Fruit fly (Drosophila melanogaster) whole organism, embryonic: ENCODE data around the gene hng2.

Experiments
- Atf3 ChIP-seq: fragments of 200-800 bp; sonication (Bioruptor generic); optimal IDR thresholded peaks from 3 replicates; lab custom pipeline; 2016; ENCODE audit warnings: missing biosample characterization, missing genetic modification characterization
- CG10147 ChIP-seq: fragments of 200-800 bp; sonication (Bioruptor generic); optimal IDR thresholded peaks from 2 replicates; lab custom pipeline; 2019; ENCODE audit warnings: missing biosample characterization, mild to moderate bottlenecking, missing genetic modification characterization, moderate library complexity
- CG10209 ChIP-seq: fragments of 200-800 bp; sonication (Bioruptor generic); optimal IDR thresholded peaks from 3 replicates; lab custom pipeline; 2017; ENCODE audit warnings: missing biosample characterization, mild to moderate bottlenecking, missing genetic modification characterization, missing genetic modification reagents
- CG10565 ChIP-seq: fragments of 200-800 bp; sonication (Bioruptor generic); optimal IDR thresholded peaks from 3 replicates; lab custom pipeline; 2016; ENCODE audit warnings: missing biosample characterization, mild to moderate bottlenecking, missing genetic modification characterization
- CG10979 ChIP-seq: fragments of 200-800 bp; sonication (Bioruptor generic); optimal IDR thresholded peaks from 2 replicates; lab custom pipeline; 2018; ENCODE audit warnings: missing biosample characterization, mild to moderate bottlenecking, missing genetic modification characterization, moderate library complexity
- CG11085 ChIP-seq: fragments of 200-800 bp; sonication (Bioruptor generic); IDR thresholded peaks from 2 replicates; pipeline ENCODE4 v1.3.6; 2022; ENCODE audit warnings: missing biosample characterization, missing genetic modification characterization
- CG11093 ChIP-seq: fragments of 200-800 bp; sonication (Bioruptor generic); IDR thresholded peaks from 3 replicates; pipeline ENCODE4 v1.3.6; 2022; ENCODE audit warnings: missing biosample characterization, missing genetic modification characterization
- CG12942 ChIP-seq: fragments of 200-800 bp; sonication (Bioruptor generic); optimal IDR thresholded peaks from 3 replicates; lab custom pipeline; 2016; ENCODE audit warnings: missing biosample characterization, missing genetic modification characterization
- CG13296 ChIP-seq: fragments of 200-800 bp; sonication (Bioruptor generic); optimal IDR thresholded peaks from 3 replicates; lab custom pipeline; 2018; ENCODE audit warnings: missing biosample characterization, mild to moderate bottlenecking, missing genetic modification characterization
- CG15514 ChIP-seq: fragments of 200-800 bp; sonication (Bioruptor generic); optimal IDR thresholded peaks from 3 replicates; lab custom pipeline; 2017; ENCODE audit warnings: missing biosample characterization, missing genetic modification characterization, mild to moderate bottlenecking, moderate library complexity, missing genetic modification reagents
- CG15601 ChIP-seq: fragments of 200-800 bp; sonication (Bioruptor generic); optimal IDR thresholded peaks from 3 replicates; lab custom pipeline; 2019; ENCODE audit warnings: missing biosample characterization, mild to moderate bottlenecking, missing genetic modification characterization, moderate library complexity
- CG17385 ChIP-seq: fragments of 200-800 bp; sonication (Bioruptor generic); optimal IDR thresholded peaks from 3 replicates; lab custom pipeline; 2018; ENCODE audit warnings: missing biosample characterization, mild to moderate bottlenecking, missing genetic modification characterization
- CG17829 ChIP-seq: fragments of 200-800 bp; optimal IDR thresholded peaks from 2 replicates; lab custom pipeline; 2019; ENCODE audit warnings: missing biosample characterization, mild to moderate bottlenecking, missing genetic modification characterization, moderate library complexity
- CG2120 ChIP-seq: fragments of 200-800 bp; sonication (Bioruptor generic); optimal IDR thresholded peaks from 3 replicates; lab custom pipeline; 2016; ENCODE audit warnings: missing biosample characterization, missing genetic modification characterization
- CG3407 ChIP-seq: fragments of 200-800 bp; sonication (Bioruptor generic); optimal IDR thresholded peaks from 2 replicates; lab custom pipeline; 2018; ENCODE audit warnings: missing biosample characterization, mild to moderate bottlenecking, missing genetic modification characterization
- CG7963 ChIP-seq: fragments of 200-800 bp; sonication (Bioruptor generic); IDR thresholded peaks from 3 replicates; pipeline ENCODE4 v1.3.6; 2022; ENCODE audit warnings: missing biosample characterization, missing genetic modification characterization; ENCODE audit not compliant: partially characterized antibody
- CG9437 ChIP-seq: fragments of 200-800 bp; sonication (Bioruptor generic); optimal IDR thresholded peaks from 2 replicates; lab custom pipeline; 2018; ENCODE audit warnings: missing biosample characterization, mild to moderate bottlenecking, missing genetic modification characterization
- CG9797 ChIP-seq: fragments of 200-800 bp; sonication (Bioruptor generic); optimal IDR thresholded peaks from 3 replicates; lab custom pipeline; 2018; ENCODE audit warnings: missing biosample characterization, mild to moderate bottlenecking, missing genetic modification characterization
- CHES-1-like ChIP-seq: fragments of 200-800 bp; sonication (Bioruptor generic); optimal IDR thresholded peaks from 2 replicates; lab custom pipeline; 2016; ENCODE audit warnings: missing biosample characterization, missing genetic modification characterization
- CTCF ChIP-seq: fragments of 200-800 bp; sonication (Bioruptor generic); optimal IDR thresholded peaks from 2 replicates; lab custom pipeline; 2017; ENCODE audit warnings: missing biosample characterization, mild to moderate bottlenecking, missing genetic modification characterization, moderate library complexity
- CkIIα-i1 ChIP-seq: fragments of 200-800 bp; sonication (Bioruptor generic); IDR thresholded peaks from 2 replicates; pipeline ENCODE4 v1.3.6; 2022; ENCODE audit warnings: missing biosample characterization, missing genetic modification characterization
- Dbx ChIP-seq: fragments of 200-800 bp; sonication (Bioruptor generic); IDR thresholded peaks from 3 replicates; pipeline ENCODE4 v1.3.6; 2022; ENCODE audit warnings: missing biosample characterization, missing genetic modification characterization
- Deaf1 ChIP-seq: fragments of 200-800 bp; optimal IDR thresholded peaks from 3 replicates; lab custom pipeline; 2019; ENCODE audit warnings: missing biosample characterization, mild to moderate bottlenecking, missing genetic modification characterization, moderate library complexity
- Dll ChIP-seq: fragments of 200-800 bp; sonication (Bioruptor generic); IDR thresholded peaks from 4 replicates; pipeline ENCODE4 v1.3.6; 2022; ENCODE audit warnings: missing biosample characterization, missing genetic modification characterization; ENCODE audit not compliant: partially characterized antibody
- E2f2 ChIP-seq: fragments of 200-800 bp; sonication (Bioruptor generic); IDR thresholded peaks from 2 replicates; pipeline ENCODE4 v1.3.6; 2022; ENCODE audit warnings: missing biosample characterization, missing genetic modification characterization
- NC2β ChIP-seq: fragments of 200-800 bp; sonication (Bioruptor generic); optimal IDR thresholded peaks from 2 replicates; lab custom pipeline; 2016; ENCODE audit warnings: missing biosample characterization, missing genetic modification characterization
- Taf1 ChIP-seq: fragments of 200-800 bp; sonication (Bioruptor generic); IDR thresholded peaks from 2 replicates; pipeline ENCODE4 v1.3.6; 2022; ENCODE audit warnings: missing biosample characterization, missing genetic modification characterization
- bigmax ChIP-seq: fragments of 200-800 bp; sonication (Bioruptor generic); optimal IDR thresholded peaks from 2 replicates; lab custom pipeline; 2018; ENCODE audit warnings: missing biosample characterization, mild to moderate bottlenecking, missing genetic modification characterization
- chinmo ChIP-seq: fragments of 200-800 bp; sonication (Bioruptor generic); IDR thresholded peaks from 4 replicates; pipeline ENCODE4 v1.3.6; 2022; ENCODE audit warnings: missing biosample characterization, missing genetic modification characterization; ENCODE audit not compliant: partially characterized antibody
- danr ChIP-seq: fragments of 200-800 bp; sonication (Bioruptor generic); IDR thresholded peaks from 2 replicates; pipeline ENCODE4 v1.3.6; 2022; ENCODE audit warnings: missing biosample characterization, missing genetic modification characterization
- ftz-f1 ChIP-seq: fragments of 200-800 bp; sonication (Bioruptor generic); optimal IDR thresholded peaks from 2 replicates; lab custom pipeline; 2016; ENCODE audit warnings: missing biosample characterization, missing genetic modification characterization
- grau ChIP-seq: fragments of 200-800 bp; optimal IDR thresholded peaks from 3 replicates; lab custom pipeline; 2019; ENCODE audit warnings: missing biosample characterization, mild to moderate bottlenecking, missing genetic modification characterization, moderate library complexity
- gsb-n ChIP-seq: fragments of 200-800 bp; sonication (Bioruptor generic); optimal IDR thresholded peaks from 3 replicates; lab custom pipeline; 2018; ENCODE audit warnings: missing biosample characterization, mild to moderate bottlenecking, missing genetic modification characterization
- h ChIP-seq: fragments of >200 bp; optimal IDR thresholded peaks from 2 replicates; lab custom pipeline; 2017
- hth ChIP-seq: fragments of >200 bp; optimal IDR thresholded peaks from 2 replicates; lab custom pipeline; 2017; ENCODE audit warnings: inconsistent platforms
- lbe ChIP-seq: fragments of 200-800 bp; sonication (Bioruptor generic); optimal IDR thresholded peaks from 2 replicates; lab custom pipeline; 2016; ENCODE audit warnings: missing biosample characterization, mild to moderate bottlenecking, missing genetic modification characterization
- lov ChIP-seq, 2 experiments: fragments of 200-800 bp in 1 of 2; fragments of >200 bp in 1 of 2; sonication (Bioruptor generic) in 1 of 2; IDR thresholded peaks in 1 of 2; optimal IDR thresholded peaks in 1 of 2; 2 replicates in 1 of 2; 3 replicates in 1 of 2; pipeline versions ENCODE4 v1.3.6 to Lab custom; 2017 to 2022; ENCODE audit warnings: missing biosample characterization in 1 of 2, missing genetic modification characterization in 1 of 2
- mam ChIP-seq: fragments of 200-800 bp; sonication (Bioruptor generic); optimal IDR thresholded peaks from 3 replicates; lab custom pipeline; 2016; ENCODE audit warnings: missing biosample characterization, missing genetic modification characterization
- mirr ChIP-seq: fragments of 200-800 bp; sonication (Bioruptor generic); optimal IDR thresholded peaks from 3 replicates; lab custom pipeline; 2018; ENCODE audit warnings: missing biosample characterization, mild to moderate bottlenecking, missing genetic modification characterization
- peb ChIP-seq: fragments of 200-800 bp; sonication (Bioruptor generic); IDR thresholded peaks from 2 replicates; pipeline ENCODE4 v1.3.6; 2022; ENCODE audit warnings: missing biosample characterization, missing genetic modification characterization
- pzg ChIP-seq: fragments of 200-800 bp; sonication (Bioruptor generic); optimal IDR thresholded peaks from 3 replicates; lab custom pipeline; 2018; ENCODE audit warnings: missing biosample characterization, mild to moderate bottlenecking, missing genetic modification characterization, moderate library complexity
- ranshi ChIP-seq: fragments of 200-800 bp; sonication (Bioruptor generic); IDR thresholded peaks from 2 replicates; pipeline ENCODE4 v1.3.6; 2022; ENCODE audit warnings: missing biosample characterization, missing genetic modification characterization
- salm ChIP-seq: fragments of 200-800 bp; sonication (Bioruptor generic); optimal IDR thresholded peaks from 2 replicates; lab custom pipeline; 2018; ENCODE audit warnings: missing biosample characterization, mild to moderate bottlenecking, missing genetic modification characterization
- schlank ChIP-seq: fragments of 200-800 bp; sonication (Bioruptor generic); optimal IDR thresholded peaks from 2 replicates; lab custom pipeline; 2018; ENCODE audit warnings: missing biosample characterization, mild to moderate bottlenecking, missing genetic modification characterization
- shn ChIP-seq: fragments of 200-800 bp; sonication (Bioruptor generic); optimal IDR thresholded peaks from 3 replicates; lab custom pipeline; 2016; ENCODE audit warnings: missing biosample characterization, missing genetic modification characterization
- slp2 ChIP-seq: fragments of 200-800 bp; sonication (Bioruptor generic); optimal IDR thresholded peaks from 2 replicates; lab custom pipeline; 2016; ENCODE audit warnings: missing biosample characterization, missing genetic modification characterization
- stc ChIP-seq: fragments of 200-800 bp; sonication (Bioruptor generic); IDR thresholded peaks from 2 replicates; pipeline ENCODE4 v1.3.6; 2022; ENCODE audit warnings: missing biosample characterization, missing genetic modification characterization
- tgo ChIP-seq: fragments of 200-800 bp; sonication (Bioruptor generic); IDR thresholded peaks from 3 replicates; pipeline ENCODE4 v1.3.6; 2022; ENCODE audit warnings: missing biosample characterization, missing genetic modification characterization
- tup ChIP-seq: fragments of 200-800 bp; sonication (Bioruptor generic); optimal IDR thresholded peaks from 2 replicates; lab custom pipeline; 2016; ENCODE audit warnings: missing biosample characterization, mild to moderate bottlenecking, missing genetic modification characterization, moderate library complexity
- tx ChIP-seq: fragments of 200-800 bp; sonication (Bioruptor generic); optimal IDR thresholded peaks from 2 replicates; lab custom pipeline; 2016; ENCODE audit warnings: missing biosample characterization, missing genetic modification characterization
- z ChIP-seq: fragments of 200-800 bp; sonication (Bioruptor generic); IDR thresholded peaks from 3 replicates; pipeline ENCODE4 v1.3.6; 2022; ENCODE audit warnings: missing biosample characterization, missing genetic modification characterization

The hng2 gene

DNA sequence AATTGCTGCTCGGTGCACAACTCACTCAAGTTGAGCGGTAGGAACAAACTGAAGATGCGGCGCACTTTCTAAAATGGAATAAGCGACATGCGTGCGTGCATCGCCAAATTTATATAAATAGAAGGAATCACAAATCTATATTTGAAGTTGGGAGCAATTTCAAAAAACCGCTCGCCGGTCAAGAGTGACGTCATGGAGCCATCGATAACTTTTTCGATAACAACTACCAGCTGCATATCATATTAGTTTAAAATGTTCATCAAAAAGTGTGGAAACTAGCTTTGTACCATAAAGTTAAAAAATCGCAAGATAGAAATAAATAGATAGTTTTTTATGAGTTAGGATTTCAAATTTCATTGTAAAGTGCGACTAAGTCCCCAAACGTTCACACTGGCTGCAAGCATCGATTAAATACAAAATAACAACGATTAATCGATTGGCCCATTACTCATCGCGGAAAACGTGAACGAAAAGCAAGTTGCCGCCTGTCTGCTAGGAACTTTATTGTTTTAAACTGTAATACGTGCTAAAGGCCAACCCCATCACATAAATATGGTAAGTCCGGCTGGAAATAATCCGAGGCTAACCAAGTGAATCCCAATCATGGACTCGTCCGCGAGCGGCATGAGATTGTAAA is 4.9 kb upstream of the hng2 start, which contains the start of the genes Pif1A, Pif1B and CCT7 (continued):
- TF ChIP-seq mam (GFP tag; lab: Kevin White, UChicago) (peak; percentile 17), Dbx (GFP tag; lab: Robert Waterston, UW) (no peak), pzg (peak; percentile 77), CG10147 (GFP tag; lab: Kevin White, UChicago) (peak; percentile 20), tx (GFP tag; lab: Kevin White, UChicago) (peak; percentile 62), CkIIα-i1 (GFP tag; lab: Robert Waterston, UW) (no peak), h (lab: Kevin White, UChicago) (no peak), lov (optimal IDR thresholded peaks at IDR 0.05; lab: Kevin White, UChicago) (no peak), lov (GFP tag; IDR thresholded peaks at IDR 0.05; lab: Robert Waterston, UW) (no peak), shn (GFP tag; lab: Kevin White, UChicago) (peak; percentile 10), CG10979 (tag; lab: Kevin White, UChicago) (peak; percentile 17), Dll (peak; percentile 99), ftz-f1 (GFP tag; lab: Kevin White, UChicago) (no peak), salm (tag; lab: Kevin White, UChicago) (no peak), schlank (no peak), Taf1 (no peak), CG10209 (GFP tag; lab: Kevin White, UChicago) (no peak), CG17385 (GFP tag; lab: Kevin White, UChicago) (no peak), CG9797 (GFP tag; lab: Kevin White, UChicago) (peak; percentile 80), slp2 (GFP tag; lab: Kevin White, UChicago) (no peak), peb (GFP tag; lab: Robert Waterston, UW) (no peak), tgo (GFP tag; lab: Robert Waterston, UW) (no peak), CTCF (peak; percentile 15), CG9437 (peak; percentile 28), Atf3 (GFP tag; lab: Kevin White, UChicago) (peak; percentile 74), CG13296 (GFP tag; lab: Kevin White, UChicago) (no peak), CG2120 (GFP tag; lab: Kevin White, UChicago) (peak; percentile 43), stc (GFP tag; lab: Robert Waterston, UW) (no peak), z (GFP tag; lab: Robert Waterston, UW) (peak; percentile 66; the same call in 2 of the 3 replicates), gsb-n (tag; lab: Kevin White, UChicago) (no peak), tup (GFP tag; lab: Kevin White, UChicago) (no peak), danr (GFP tag; lab: Robert Waterston, UW) (no peak), CG3407 (GFP tag; lab: Kevin White, UChicago) (no peak), CG11085 (GFP tag; lab: Robert Waterston, UW) (no peak), CG7963 (GFP tag; lab: Robert Waterston, UW) (peak; percentile 75), E2f2 (GFP tag; lab: Robert Waterston, UW) (peak; percentile 85), NC2β (GFP tag; lab: Kevin White, UChicago) (peak; percentile 36), ranshi (GFP tag; lab: Robert Waterston, UW) (no peak), CG12942 (GFP tag; lab: Kevin White, UChicago) (no peak), lbe (GFP tag; lab: Kevin White, UChicago) (no peak), hth (lab: Kevin White, UChicago) (no peak), mirr (GFP tag; lab: Kevin White, UChicago) (no peak), CG11093 (GFP tag; lab: Robert Waterston, UW) (no peak), CG15514 (GFP tag; lab: Kevin White, UChicago) (peak; percentile 73), CHES-1-like (GFP tag; lab: Kevin White, UChicago) (peak; percentile 69), chinmo (GFP tag; lab: Robert Waterston, UW) (peak; percentile 90; the same call in 3 of the 4 replicates), Deaf1 (tag; lab: Kevin White, UChicago) (no peak), CG10565 (no peak), CG17829 (tag; lab: Kevin White, UChicago) (peak; percentile 40), CG15601 (peak; percentile 24), bigmax (GFP tag; lab: Kevin White, UChicago) (peak; percentile 94), grau (tag; lab: Kevin White, UChicago) (no peak)
